Worm (Caenorhabditis elegans): Measurements from ENCODE around the gene klp-4.

Gene klp-4

DNA sequence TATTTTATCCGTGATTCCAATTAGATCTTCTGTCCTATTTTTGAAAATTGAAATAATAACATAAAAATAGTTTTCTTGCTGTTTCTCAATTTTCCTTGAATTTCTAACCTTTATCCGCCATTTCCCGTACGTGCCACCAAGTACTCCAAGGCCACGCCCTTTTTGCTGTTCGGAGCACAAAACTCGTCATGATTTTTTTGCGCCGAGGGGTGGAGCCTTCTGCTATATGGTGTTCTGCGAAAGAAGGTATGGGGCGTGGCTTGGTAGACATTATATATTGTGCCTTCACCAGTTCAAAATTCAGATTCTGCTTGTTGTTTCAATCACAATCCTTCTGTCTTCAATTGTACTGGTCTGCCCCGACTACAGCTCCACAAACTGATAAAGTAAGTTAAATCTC is 33.2 kb downstream of the klp-4 start, which contains the start of gene C15C7.4:
Gene C15C7.4 (plus strand): TSS at position 301 of the 400 bp plus-strand sequence.
- TF ChIP-seq Y5F2A.4 (GFP tag; optimal IDR thresholded peaks at IDR 0.05), result no peak
- no peak for TF ChIP-seq madf-5 (GFP tag; IDR thresholded peaks at IDR 0.05)
- TF ChIP-seq hmg-1.1 (GFP tag; IDR thresholded peaks at IDR 0.05), result no peak
- TF ChIP-seq vab-7 (GFP tag; IDR thresholded peaks at IDR 0.05), result no peak
- TF ChIP-seq ceh-62 (tag; optimal IDR thresholded peaks at IDR 0.05), result no peak
- no peak for TF ChIP-seq dpl-1 (GFP tag; optimal IDR thresholded peaks at IDR 0.05)

DNA sequence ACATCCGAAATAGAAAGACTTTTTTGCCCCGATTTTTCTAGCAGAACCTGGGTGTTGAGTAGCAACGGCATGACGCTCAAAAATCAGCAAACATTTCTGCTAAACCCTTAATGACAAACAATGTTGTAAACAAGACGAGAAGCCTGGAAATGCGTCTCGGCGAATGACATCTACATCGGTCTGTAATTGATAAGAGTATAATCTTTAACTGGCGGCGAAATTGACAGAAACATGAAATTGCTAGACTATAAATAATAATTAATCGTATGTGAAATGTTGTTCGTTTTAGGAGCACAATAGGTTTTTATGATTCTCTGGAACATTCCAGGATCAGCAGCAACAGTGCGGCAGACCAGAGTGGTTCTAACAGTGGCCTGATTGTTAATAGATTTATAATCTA is 36.8 kb downstream of the klp-4 start:
- TF ChIP-seq fos-1 (tag; optimal IDR thresholded peaks at IDR 0.05) (no peak), lin-38 (GFP tag; IDR thresholded peaks at IDR 0.05) (no peak), dve-1 (tag; optimal IDR thresholded peaks at IDR 0.05; ENCODE audit: insufficient read depth) (peak; percentile 55), Y105C5A.15 (GFP tag; IDR thresholded peaks at IDR 0.05) (no peak), arid-1 (GFP tag; conservative IDR thresholded peaks at IDR 0.05) (no peak), hlh-30 (tag; optimal IDR thresholded peaks at IDR 0.05; ENCODE audit: insufficient read depth) (no peak), nhr-102 (tag; optimal IDR thresholded peaks at IDR 0.05) (no peak), ceh-62 (tag; optimal IDR thresholded peaks at IDR 0.05) (no peak), Y75B8A.6 (GFP tag; IDR thresholded peaks at IDR 0.05) (no peak), nhr-48 (tag; optimal IDR thresholded peaks at IDR 0.05) (no peak), ZK337.2 (GFP tag; IDR thresholded peaks at IDR 0.05) (no peak), F26F4.8 (GFP tag; conservative IDR thresholded peaks at IDR 0.05) (no peak), sdz-12 (GFP tag; optimal IDR thresholded peaks at IDR 0.05) (no peak), snpc-1.2 (GFP tag; IDR thresholded peaks at IDR 0.05) (no peak), daf-8 (GFP tag; IDR thresholded peaks at IDR 0.05) (no peak), ctbp-1 (GFP tag; IDR thresholded peaks at IDR 0.05) (no peak), aly-2 (tag; optimal IDR thresholded peaks at IDR 0.05) (no peak), zag-1 (tag; optimal IDR thresholded peaks at IDR 0.05) (no peak), R02D3.7 (tag; optimal IDR thresholded peaks at IDR 0.05) (no peak), tra-1 (GFP tag; IDR thresholded peaks at IDR 0.05) (0 out of 2 replicates have a peak, but pooled peaks have one; percentile 55), pha-4 (GFP tag; IDR thresholded peaks at IDR 0.05) (no peak), pha-4 (tag; optimal IDR thresholded peaks at IDR 0.05) (no peak), set-16 (GFP tag; IDR thresholded peaks at IDR 0.05) (no peak), dmd-6 (GFP tag; IDR thresholded peaks at IDR 0.05) (peak; percentile 31; the same call in 1 of the 2 replicates), lin-15B (tag; optimal IDR thresholded peaks at IDR 0.05) (no peak), aha-1 (tag) (peak; percentile 46), unc-130 (GFP tag; optimal IDR thresholded peaks at IDR 0.05) (no peak), daf-16 (GFP tag; optimal IDR thresholded peaks at IDR 0.05) (no peak), daf-16 (tag; optimal IDR thresholded peaks at IDR 0.05) (peak; percentile 98), hlh-11 (tag; optimal IDR thresholded peaks at IDR 0.05) (peak; percentile 45), nhr-25 (tag; optimal IDR thresholded peaks at IDR 0.05; ENCODE audit: borderline replicate concordance, insufficient read depth) (no peak), ceh-44 (GFP tag; IDR thresholded peaks at IDR 0.05) (no peak), F49E8.2 (tag; optimal IDR thresholded peaks at IDR 0.05; ENCODE audit: borderline replicate concordance) (no peak), nhr-111 (GFP tag; optimal IDR thresholded peaks at IDR 0.05) (no peak), lin-29 (GFP tag; IDR thresholded peaks at IDR 0.05) (no peak), zfp-2 (tag; optimal IDR thresholded peaks at IDR 0.05) (no peak), mep-1 (tag; optimal IDR thresholded peaks at IDR 0.05) (no peak), ceh-28 (tag; optimal IDR thresholded peaks at IDR 0.05) (no peak), duxl-1 (tag; optimal IDR thresholded peaks at IDR 0.05; ENCODE audit: poor library complexity) (no peak)

Data from whole organism, L4 larva.